Fruit fly (Drosophila melanogaster) whole organism, pupa: ENCODE measurements around the gene CG17329.

Experiments used
- CG15710 ChIP-seq: fragments of 200-800 bp; sonication (Bioruptor generic); optimal IDR thresholded peaks from 2 replicates; lab custom pipeline; 2018; ENCODE audit warnings: missing biosample characterization, mild to moderate bottlenecking, missing genetic modification characterization, moderate library complexity
- CG34367 ChIP-seq: fragments of 200-800 bp; sonication (Bioruptor generic); optimal IDR thresholded peaks from 2 replicates; lab custom pipeline; 2018; ENCODE audit warnings: missing biosample characterization, mild to moderate bottlenecking, missing genetic modification characterization
- CG8301 ChIP-seq: fragments of 200-800 bp; sonication (Bioruptor generic); optimal IDR thresholded peaks from 2 replicates; lab custom pipeline; 2018; ENCODE audit warnings: missing biosample characterization, mild to moderate bottlenecking, missing genetic modification characterization
- Ets98B ChIP-seq: fragments of 200-800 bp; sonication (Bioruptor generic); IDR thresholded peaks from 2 replicates; pipeline ENCODE4 v1.3.6; 2022; ENCODE audit warnings: missing biosample characterization, missing genetic modification characterization
- fd96Ca ChIP-seq: fragments of 200-800 bp; sonication (Bioruptor generic); IDR thresholded peaks from 3 replicates; pipeline ENCODE4 v1.3.6; 2022; ENCODE audit warnings: missing biosample characterization, missing genetic modification characterization
- rn ChIP-seq: fragments of 200-800 bp; sonication (Bioruptor generic); IDR thresholded peaks from 2 replicates; pipeline ENCODE4 v1.3.6; 2022; ENCODE audit warnings: missing biosample characterization, missing genetic modification characterization

DNA sequence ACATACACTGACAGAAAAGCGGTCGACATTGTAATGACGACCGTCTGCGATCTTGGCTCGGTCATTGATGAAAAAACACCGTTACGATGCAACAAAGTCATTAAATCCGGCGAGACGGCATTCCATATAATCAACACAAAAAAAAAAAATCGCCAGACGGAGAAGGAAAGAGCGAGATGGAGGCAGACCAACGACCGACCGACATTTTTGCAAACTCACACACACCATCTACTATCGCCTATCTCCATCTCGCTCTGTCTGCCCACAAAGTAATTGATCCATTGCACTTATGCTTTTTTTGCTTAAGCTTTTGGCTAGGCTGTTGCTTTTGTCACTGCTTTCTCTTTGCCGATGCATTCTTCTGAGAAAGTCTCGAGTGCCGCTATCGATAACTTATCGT lies 17.0 kb upstream of the CG17329 start:
- TF ChIP-seq CG34367 (tag; lab: Kevin White, UChicago) (no peak), rn (GFP tag; lab: Robert Waterston, UW) (no peak), CG15710 (tag; lab: Kevin White, UChicago) (no peak), CG8301 (tag; lab: Kevin White, UChicago) (no peak), fd96Ca (peak; percentile 46; the same call in 1 of the 3 replicates), Ets98B (GFP tag; lab: Robert Waterston, UW) (no peak; the same call in 1 of the 2 replicates)
